Worm (Caenorhabditis elegans) whole organism, young adult: ENCODE data around the gene evl-20.

Experiments
- B0019.2 ChIP-seq: fragments of 200-800 bp; sonication (Bioruptor generic); conservative IDR thresholded peaks from 2 replicates; pipeline ENCODE4 v1.3.6; 2022; ENCODE audit warnings: missing genetic modification reagents, missing genetic modification characterization, missing compliant biosample characterization
- C06A6.2 ChIP-seq: fragments of 200-800 bp; sonication (Bioruptor generic); conservative IDR thresholded peaks from 2 replicates; pipeline ENCODE4 v1.3.6; 2022; ENCODE audit warnings: missing genetic modification characterization, missing compliant biosample characterization
- F39B2.1 ChIP-seq: fragments of 200-800 bp; sonication (Bioruptor generic); IDR thresholded peaks from 2 replicates; pipeline ENCODE4 v1.3.6; 2022; ENCODE audit warnings: missing genetic modification reagents, missing genetic modification characterization, missing compliant biosample characterization
- F52B5.7 ChIP-seq: sonication (generic microtip); optimal IDR thresholded peaks from 2 replicates; lab custom pipeline; 2016; ENCODE audit warnings: mild to moderate bottlenecking, missing genetic modification characterization, missing compliant biosample characterization
- F55B11.4 ChIP-seq: sonication (generic microtip); optimal IDR thresholded peaks from 2 replicates; lab custom pipeline; 2016; ENCODE audit warnings: missing compliant biosample characterization, missing genetic modification characterization, borderline replicate concordance; ENCODE audit not compliant: insufficient read depth
- Y53F4B.3 ChIP-seq: fragments of 200-800 bp; sonication (Bioruptor generic); IDR thresholded peaks from 2 replicates; pipeline ENCODE4 v1.3.6; 2022; ENCODE audit warnings: missing genetic modification reagents, missing genetic modification characterization, missing compliant biosample characterization
- ZK185.1 ChIP-seq: sonication (generic microtip); optimal IDR thresholded peaks from 2 replicates; lab custom pipeline; 2016; ENCODE audit warnings: mild to moderate bottlenecking, missing genetic modification characterization, missing compliant biosample characterization; ENCODE audit not compliant: poor library complexity, severe bottlenecking
- aptf-3 ChIP-seq: fragments of 200-800 bp; sonication (Bioruptor generic); IDR thresholded peaks from 2 replicates; pipeline ENCODE4 v1.3.6; 2022; ENCODE audit warnings: missing genetic modification characterization, missing compliant biosample characterization
- atf-7 ChIP-seq: sonication (generic microtip); optimal IDR thresholded peaks from 2 replicates; lab custom pipeline; 2017; ENCODE audit warnings: mild to moderate bottlenecking, missing genetic modification characterization, missing compliant biosample characterization
- athp-1 ChIP-seq: sonication (generic microtip); optimal IDR thresholded peaks from 2 replicates; lab custom pipeline; 2017; ENCODE audit warnings: mild to moderate bottlenecking, missing genetic modification characterization, missing compliant biosample characterization
- attf-6 ChIP-seq: fragments of 200-800 bp; sonication (Bioruptor generic); IDR thresholded peaks from 2 replicates; pipeline ENCODE4 v1.3.6; 2022; ENCODE audit warnings: missing genetic modification reagents, missing genetic modification characterization, missing compliant biosample characterization
- cebp-1 ChIP-seq, 2 experiments: fragments of 200-800 bp in 1 of 2; sonication (Bioruptor generic) in 1 of 2; sonication (generic microtip) in 1 of 2; IDR thresholded peaks in 1 of 2; optimal IDR thresholded peaks in 1 of 2; 2 replicates each; pipeline versions ENCODE4 v1.3.6 to Lab custom; 2017 to 2022; ENCODE audit warnings: missing compliant biosample characterization in 2 of 2, missing genetic modification characterization in 2 of 2, mild to moderate bottlenecking in 1 of 2, missing genetic modification reagents in 1 of 2, moderate library complexity in 1 of 2
- ceh-100 ChIP-seq: fragments of 200-800 bp; sonication (Bioruptor generic); IDR thresholded peaks from 2 replicates; pipeline ENCODE4 v1.3.6; 2022; ENCODE audit warnings: missing genetic modification reagents, missing genetic modification characterization, missing compliant biosample characterization
- ceh-58 ChIP-seq: fragments of 200-800 bp; sonication (Bioruptor generic); IDR thresholded peaks from 2 replicates; pipeline ENCODE4 v1.3.6; 2022; ENCODE audit warnings: missing genetic modification characterization, missing compliant biosample characterization
- dpl-1 ChIP-seq: fragments of 150-350 bp; optimal IDR thresholded peaks from 2 replicates; lab custom pipeline; 2014; ENCODE audit warnings: missing biosample characterization, missing genetic modification reagents, missing genetic modification characterization
- egl-44 ChIP-seq: fragments of 200-800 bp; sonication (Bioruptor generic); IDR thresholded peaks from 2 replicates; pipeline ENCODE4 v1.3.6; 2022; ENCODE audit warnings: missing genetic modification reagents, missing genetic modification characterization, missing compliant biosample characterization
- gei-17 ChIP-seq: fragments of 200-800 bp; sonication (Bioruptor generic); optimal IDR thresholded peaks from 2 replicates; lab custom pipeline; 2018; ENCODE audit warnings: mild to moderate bottlenecking, missing genetic modification characterization, missing compliant biosample characterization
- him-1 ChIP-seq: sonication (generic microtip); optimal IDR thresholded peaks from 2 replicates; lab custom pipeline; 2016; ENCODE audit warnings: missing genotype, missing genetic modification reagents, missing genetic modification characterization, missing compliant biosample characterization
- hmg-1.2 ChIP-seq: fragments of 200-800 bp; sonication (Bioruptor generic); IDR thresholded peaks from 2 replicates; pipeline ENCODE4 v1.3.6; 2022; ENCODE audit warnings: missing genetic modification reagents, missing genetic modification characterization, missing compliant biosample characterization
- hsf-1 ChIP-seq: fragments of 200-800 bp; sonication (Bioruptor generic); IDR thresholded peaks from 2 replicates; pipeline ENCODE4 v1.3.6; 2022; ENCODE audit warnings: missing genetic modification reagents, missing genetic modification characterization, missing compliant biosample characterization
- lag-1 ChIP-seq: fragments of 200-800 bp; sonication (Bioruptor generic); IDR thresholded peaks from 2 replicates; pipeline ENCODE4 v1.3.6; 2022; ENCODE audit warnings: missing genetic modification reagents, missing genetic modification characterization, missing compliant biosample characterization
- let-607 ChIP-seq, 2 experiments: fragments of 200-800 bp in 1 of 2; sonication (Bioruptor generic) in 1 of 2; sonication (generic microtip) in 1 of 2; optimal IDR thresholded peaks; 2 replicates each; lab custom pipeline; 2016 to 2018; ENCODE audit warnings: mild to moderate bottlenecking in 2 of 2, missing compliant biosample characterization in 2 of 2, missing genetic modification characterization in 2 of 2, moderate library complexity in 2 of 2, missing genotype in 1 of 2
- lin-35 ChIP-seq, 3 experiments: fragments of 150-350 bp in 2 of 3; sonication (generic microtip) in 1 of 3; optimal IDR thresholded peaks; 2 replicates each; lab custom pipeline; 2014 to 2018; ENCODE audit warnings: missing biosample characterization in 3 of 3, missing genetic modification characterization in 3 of 3, missing genetic modification reagents in 3 of 3
- lin-40 ChIP-seq: sonication (generic microtip); optimal IDR thresholded peaks from 2 replicates; lab custom pipeline; 2016; ENCODE audit warnings: missing genetic modification characterization, mild to moderate bottlenecking, missing compliant biosample characterization, missing genotype, missing genetic modification reagents
- lin-54 ChIP-seq: fragments of 200-800 bp; sonication (Bioruptor generic); optimal IDR thresholded peaks from 2 replicates; lab custom pipeline; 2018; ENCODE audit warnings: mild to moderate bottlenecking, missing genetic modification characterization, missing compliant biosample characterization
- madf-10 ChIP-seq: sonication (generic microtip); optimal IDR thresholded peaks from 2 replicates; lab custom pipeline; 2016; ENCODE audit warnings: mild to moderate bottlenecking, missing genetic modification characterization, missing compliant biosample characterization
- nhr-120 ChIP-seq: fragments of 200-800 bp; sonication (Bioruptor generic); IDR thresholded peaks from 2 replicates; pipeline ENCODE4 v1.3.6; 2022; ENCODE audit warnings: missing genetic modification characterization, missing compliant biosample characterization
- nhr-179 ChIP-seq: sonication (generic microtip); optimal IDR thresholded peaks from 2 replicates; lab custom pipeline; 2016; ENCODE audit warnings: mild to moderate bottlenecking, missing genetic modification characterization, missing compliant biosample characterization
- nhr-27 ChIP-seq: fragments of 200-800 bp; sonication (Bioruptor generic); optimal IDR thresholded peaks from 2 replicates; lab custom pipeline; 2018; ENCODE audit warnings: mild to moderate bottlenecking, missing genetic modification characterization, moderate library complexity, missing compliant biosample characterization
- nhr-80 ChIP-seq: sonication (generic microtip); optimal IDR thresholded peaks from 2 replicates; lab custom pipeline; 2016; ENCODE audit warnings: missing genetic modification characterization, missing compliant biosample characterization
- pha-4 ChIP-seq: fragments of 150-350 bp; sonication (generic microtip); optimal IDR thresholded peaks from 2 replicates; lab custom pipeline; 2014; ENCODE audit warnings: missing biosample characterization, missing genetic modification reagents, missing genetic modification characterization
- rec-8 ChIP-seq, 2 experiments: sonication (generic microtip); optimal IDR thresholded peaks; 2 replicates each; lab custom pipeline; 2016; ENCODE audit warnings: mild to moderate bottlenecking in 2 of 2, missing genetic modification characterization in 2 of 2, missing genetic modification reagents in 2 of 2, missing genotype in 2 of 2, missing biosample characterization in 1 of 2, missing compliant biosample characterization in 1 of 2, moderate library complexity in 1 of 2
- snpc-3.4 ChIP-seq: sonication (generic microtip); optimal IDR thresholded peaks from 2 replicates; lab custom pipeline; 2017; ENCODE audit warnings: missing genetic modification characterization, mild to moderate bottlenecking, missing compliant biosample characterization, antibody characterized with exemption, moderate library complexity, missing genotype, missing genetic modification reagents
- sptf-2 ChIP-seq: fragments of 200-800 bp; sonication (Bioruptor generic); optimal IDR thresholded peaks from 2 replicates; lab custom pipeline; 2018; ENCODE audit warnings: mild to moderate bottlenecking, missing genetic modification characterization, missing compliant biosample characterization
- tbp1 ChIP-seq: fragments of 200-800 bp; sonication (Bioruptor generic); optimal IDR thresholded peaks from 2 replicates; lab custom pipeline; 2018; ENCODE audit warnings: mild to moderate bottlenecking, missing genetic modification characterization, missing compliant biosample characterization
- tlf-1 ChIP-seq: fragments of 200-800 bp; sonication (Bioruptor generic); optimal IDR thresholded peaks from 2 replicates; lab custom pipeline; 2018; ENCODE audit warnings: mild to moderate bottlenecking, missing genetic modification characterization, missing compliant biosample characterization
- xnd-1 ChIP-seq: sonication (generic microtip); optimal IDR thresholded peaks from 2 replicates; lab custom pipeline; 2016; ENCODE audit warnings: missing genotype, missing genetic modification reagents, missing genetic modification characterization, missing compliant biosample characterization
- zim-3 ChIP-seq: sonication (generic microtip); optimal IDR thresholded peaks from 2 replicates; lab custom pipeline; 2017; ENCODE audit warnings: mild to moderate bottlenecking, missing genetic modification characterization, moderate library complexity, missing compliant biosample characterization
- ztf-22 ChIP-seq: fragments of 200-800 bp; sonication (Bioruptor generic); optimal IDR thresholded peaks from 2 replicates; lab custom pipeline; 2018; ENCODE audit warnings: mild to moderate bottlenecking, missing genetic modification characterization, moderate library complexity, missing compliant biosample characterization
- ztf-6 ChIP-seq: fragments of 200-800 bp; sonication (Bioruptor generic); IDR thresholded peaks from 2 replicates; pipeline ENCODE4 v1.3.6; 2022; ENCODE audit warnings: missing genetic modification reagents, missing genetic modification characterization, missing compliant biosample characterization

The evl-20 gene

ce11 chrII:8485603-8486002 is 41.5 kb downstream of the evl-20 start, which contains the start of gene gbh-2:
gbh-2 (plus strand) TSS chrII:8485879.
- no peak for TF ChIP-seq F39B2.1 (GFP tag; lab: Robert Waterston, UW)
- TF ChIP-seq tlf-1 (GFP tag; lab: Kevin White, UChicago), result peak; percentile 7
- peak; percentile 27 for TF ChIP-seq atf-7
- TF ChIP-seq let-607 (tag; optimal IDR thresholded peaks at IDR 0.05; lab: Kevin White, UChicago), result peak in 1 of 2 experiments; percentile 38
- no peak for TF ChIP-seq ceh-58 (GFP tag; lab: Robert Waterston, UW)
- no peak for TF ChIP-seq dpl-1 (GFP tag; lab: Kevin White, UChicago)
- TF ChIP-seq cebp-1 (GFP tag; IDR thresholded peaks at IDR 0.05; lab: Robert Waterston, UW), result no peak
- TF ChIP-seq cebp-1 (tag; optimal IDR thresholded peaks at IDR 0.05; lab: Kevin White, UChicago), result peak; percentile 42
- TF ChIP-seq athp-1 (tag; lab: Kevin White, UChicago), result no peak
- TF ChIP-seq tbp1, result peak; percentile 41
- no peak for TF ChIP-seq F52B5.7
- TF ChIP-seq nhr-80 (tag; lab: Kevin White, UChicago), result peak; percentile 57
- no peak for TF ChIP-seq nhr-179
- TF ChIP-seq lin-40 (tag; lab: Kevin White, UChicago), result peak; percentile 14
- TF ChIP-seq madf-10 (tag; lab: Kevin White, UChicago), result peak; percentile 25
- no peak for TF ChIP-seq ceh-100
- TF ChIP-seq hsf-1 (GFP tag; lab: Robert Waterston, UW), result no peak
- no peak for TF ChIP-seq zim-3
- TF ChIP-seq, all 124 proteins: peak for 8

ce11 chrII:8488123-8488522 is 44.0 kb downstream of the evl-20 start:
- no peak for TF ChIP-seq ZK185.1 (tag; lab: Kevin White, UChicago)
- no peak for TF ChIP-seq pha-4 (tag; lab: Kevin White, UChicago)
- no peak for TF ChIP-seq nhr-80 (tag; lab: Kevin White, UChicago)
- TF ChIP-seq Y53F4B.3 (GFP tag; lab: Robert Waterston, UW), result no peak
- no peak for TF ChIP-seq B0019.2
- no peak for TF ChIP-seq egl-44 (GFP tag; lab: Robert Waterston, UW)
- TF ChIP-seq attf-6 (GFP tag; lab: Robert Waterston, UW), result no peak
- TF ChIP-seq lin-35 (GFP tag; optimal IDR thresholded peaks at IDR 0.05; lab: Kevin White, UChicago), result no peak
- TF ChIP-seq F55B11.4, result no peak
- TF ChIP-seq rec-8 (tag; optimal IDR thresholded peaks at IDR 0.05; lab: Kevin White, UChicago), result no peak
- TF ChIP-seq gei-17 (GFP tag; lab: Kevin White, UChicago), result no peak
- TF ChIP-seq ztf-22, result no peak
- no peak for TF ChIP-seq lin-40 (tag; lab: Kevin White, UChicago)
- no peak for TF ChIP-seq hmg-1.2 (GFP tag; lab: Robert Waterston, UW)
- no peak for TF ChIP-seq snpc-3.4 (tag; lab: Kevin White, UChicago)
- no peak for TF ChIP-seq F39B2.1 (GFP tag; lab: Robert Waterston, UW)
- no peak for TF ChIP-seq aptf-3

- TF ChIP-seq nhr-120 (GFP tag; lab: Robert Waterston, UW), result no peak
- TF ChIP-seq him-1, result no peak
- no peak for TF ChIP-seq dpl-1 (GFP tag; lab: Kevin White, UChicago)
- TF ChIP-seq xnd-1 (tag; lab: Kevin White, UChicago), result no peak
- TF ChIP-seq lin-54 (GFP tag; lab: Kevin White, UChicago), result no peak
- no peak for TF ChIP-seq lag-1 (GFP tag; lab: Robert Waterston, UW)
- no peak for TF ChIP-seq nhr-27 (tag; lab: Kevin White, UChicago)
- TF ChIP-seq C06A6.2 (GFP tag; lab: Robert Waterston, UW), result no peak
- no peak for TF ChIP-seq sptf-2
- TF ChIP-seq ztf-6 (GFP tag; lab: Robert Waterston, UW), result no peak
- TF ChIP-seq, all 124 proteins: peak for 0
These were observed 50.2 kb downstream of the evl-20 start, which contains the start of gene M05D6.9 for ce11 chrII:8494228-8494717. M05D6.9 (plus strand) TSS chrII:8494278.
